Worm (Caenorhabditis elegans): ENCODE measurements around the gene dylt-2.

dylt-2 gene

DNA sequence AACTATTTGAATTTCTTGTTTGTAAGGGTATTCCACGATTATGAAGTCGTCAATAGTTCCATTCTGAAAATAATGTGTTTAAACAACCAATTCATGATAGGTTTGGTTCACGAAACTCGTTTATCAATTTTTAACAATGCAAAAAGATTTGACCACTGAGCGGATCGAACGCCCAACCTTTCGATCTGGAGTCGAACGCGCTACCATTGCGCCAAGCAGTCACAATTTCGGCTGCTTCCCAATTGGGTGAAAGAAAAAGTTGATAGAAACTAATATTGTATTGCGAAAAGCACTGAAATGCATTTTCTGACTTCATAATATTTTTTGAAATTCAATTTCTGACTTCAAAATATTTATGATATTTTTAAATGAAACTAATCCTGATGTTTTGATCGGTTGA lies 5.1 kb upstream of the dylt-2 start:
- no peak for TF ChIP-seq W03F9.2 (tag; optimal IDR thresholded peaks at IDR 0.05)
- TF ChIP-seq dao-5 (tag; optimal IDR thresholded peaks at IDR 0.05), result no peak
- TF ChIP-seq him-1 (tag; optimal IDR thresholded peaks at IDR 0.05), result no peak

DNA sequence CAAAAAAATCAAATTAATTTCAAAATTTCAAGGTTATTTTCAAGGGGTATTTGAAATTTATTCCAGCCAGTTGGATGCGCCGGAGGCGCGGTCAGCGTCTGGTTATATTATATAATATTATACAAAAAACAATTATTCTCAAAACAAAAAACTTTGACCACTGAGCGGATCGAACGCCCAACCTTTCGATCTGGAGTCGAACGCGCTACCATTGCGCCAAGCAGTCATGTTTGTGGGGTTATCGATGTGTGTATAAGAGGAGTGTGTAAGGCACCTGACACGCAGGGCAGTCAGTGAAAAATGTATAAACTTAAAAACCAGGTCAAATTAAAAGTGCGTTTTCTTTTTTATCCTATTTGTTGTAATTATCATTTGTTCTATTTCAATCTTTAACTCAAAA lies 4.1 kb upstream of the dylt-2 start:
- no peak for TF ChIP-seq dao-5 (tag; optimal IDR thresholded peaks at IDR 0.05)
- TF ChIP-seq him-1 (tag; optimal IDR thresholded peaks at IDR 0.05), result no peak
- peak; percentile 34 for TF ChIP-seq W03F9.2 (tag; optimal IDR thresholded peaks at IDR 0.05)

- TF ChIP-seq him-1 (tag; optimal IDR thresholded peaks at IDR 0.05), result no peak
- no peak for TF ChIP-seq dao-5 (tag; optimal IDR thresholded peaks at IDR 0.05)
- no peak for TF ChIP-seq W03F9.2 (tag; optimal IDR thresholded peaks at IDR 0.05)
These were observed 570 bp downstream of the dylt-2 start for ce11 chrX:8939389-8939788.

- TF ChIP-seq dao-5 (tag; optimal IDR thresholded peaks at IDR 0.05) (no peak), W03F9.2 (tag; optimal IDR thresholded peaks at IDR 0.05) (no peak)
These were observed 5.0 kb downstream of the dylt-2 start for ce11 chrX:8934988-8935387.

ce11 chrX:8934246-8934645 lies 5.7 kb downstream of the dylt-2 start:
- TF ChIP-seq dao-5 (tag; optimal IDR thresholded peaks at IDR 0.05), result no peak
- no peak for TF ChIP-seq him-1 (tag; optimal IDR thresholded peaks at IDR 0.05)
- no peak for TF ChIP-seq W03F9.2 (tag; optimal IDR thresholded peaks at IDR 0.05)

DNA sequence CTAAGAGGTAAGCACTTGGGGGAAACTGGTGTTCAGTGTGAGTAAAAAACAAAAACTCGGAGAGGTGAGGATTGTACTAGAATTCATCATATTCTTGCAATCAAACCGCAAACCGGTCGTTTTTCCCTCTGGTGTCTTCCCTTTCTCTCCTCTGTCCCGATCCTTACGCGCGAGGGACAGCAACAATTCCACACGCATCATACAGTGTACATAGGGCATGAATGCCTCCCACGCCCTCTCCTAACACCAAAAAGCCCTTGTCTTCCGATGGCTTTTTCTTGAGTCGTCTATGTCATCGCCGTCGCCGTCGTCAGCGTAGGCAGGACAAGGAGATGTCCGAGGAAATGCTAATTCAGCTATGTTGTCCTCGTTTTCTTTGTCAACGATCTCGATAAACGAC lies 6.5 kb downstream of the dylt-2 start:
- TF ChIP-seq dao-5 (tag; optimal IDR thresholded peaks at IDR 0.05), result no peak
- TF ChIP-seq him-1 (tag; optimal IDR thresholded peaks at IDR 0.05), result no peak
- no peak for TF ChIP-seq W03F9.2 (tag; optimal IDR thresholded peaks at IDR 0.05)

- TF ChIP-seq W03F9.2 (tag; optimal IDR thresholded peaks at IDR 0.05), result no peak
- TF ChIP-seq him-1 (tag; optimal IDR thresholded peaks at IDR 0.05), result no peak
- no peak for TF ChIP-seq dao-5 (tag; optimal IDR thresholded peaks at IDR 0.05)
These were observed 7.6 kb downstream of the dylt-2 start for ce11 chrX:8932387-8932786.

- TF ChIP-seq him-1 (tag; optimal IDR thresholded peaks at IDR 0.05), result no peak
- TF ChIP-seq dao-5 (tag; optimal IDR thresholded peaks at IDR 0.05), result no peak
- no peak for TF ChIP-seq W03F9.2 (tag; optimal IDR thresholded peaks at IDR 0.05)
These were observed 8.3 kb downstream of the dylt-2 start for ce11 chrX:8931647-8932046.

DNA sequence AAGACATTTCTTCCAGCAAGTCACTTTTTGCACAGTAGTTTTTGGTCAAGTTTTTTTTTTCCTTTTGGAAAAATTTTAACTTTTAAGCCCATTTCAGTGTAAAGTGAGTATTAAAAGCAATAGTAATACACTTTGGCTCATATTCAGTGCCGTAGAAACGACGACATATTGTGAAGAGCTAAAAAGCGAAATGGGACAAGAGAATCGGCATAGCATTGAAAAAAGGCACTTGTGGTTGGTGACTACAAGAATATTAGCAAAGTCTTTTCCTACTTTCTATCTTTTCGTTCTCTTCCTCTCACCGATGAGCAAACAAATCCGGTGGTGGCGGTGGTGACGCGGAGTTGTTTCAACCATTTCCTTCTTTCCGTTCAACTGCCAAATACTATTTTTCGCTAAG lies 9.1 kb downstream of the dylt-2 start, which contains the start of gene acs-22:
Gene acs-22, plus strand, starts transcription at position 301 of the 400 bp plus-strand sequence.
- TF ChIP-seq dao-5 (tag; optimal IDR thresholded peaks at IDR 0.05) (no peak), W03F9.2 (tag; optimal IDR thresholded peaks at IDR 0.05) (no peak), him-1 (tag; optimal IDR thresholded peaks at IDR 0.05) (no peak)

DNA sequence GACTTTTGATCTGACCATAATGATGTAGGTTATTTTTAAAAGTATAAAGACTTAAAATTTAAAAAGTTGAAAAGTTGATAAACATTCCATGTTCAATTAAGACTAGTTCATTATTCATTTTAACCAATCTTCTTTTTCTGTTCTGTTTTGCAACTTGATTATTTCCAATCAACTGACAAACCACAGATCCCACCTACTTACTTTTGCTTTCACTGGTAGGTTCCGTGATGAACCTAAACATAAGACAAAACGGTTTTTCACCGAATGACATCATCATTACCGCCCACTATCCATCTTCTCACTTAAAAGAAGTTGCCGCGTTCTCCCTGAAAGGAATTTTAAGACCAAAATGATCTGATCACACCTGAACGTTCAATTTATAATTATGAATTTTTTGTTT lies 10.3 kb downstream of the dylt-2 start:
- TF ChIP-seq dao-5 (tag; optimal IDR thresholded peaks at IDR 0.05), result no peak

- TF ChIP-seq W03F9.2 (tag; optimal IDR thresholded peaks at IDR 0.05), result no peak
- TF ChIP-seq dao-5 (tag; optimal IDR thresholded peaks at IDR 0.05), result no peak
- no peak for TF ChIP-seq him-1 (tag; optimal IDR thresholded peaks at IDR 0.05)
These were observed 13.1 kb downstream of the dylt-2 start for ce11 chrX:8926865-8927264.

DNA sequence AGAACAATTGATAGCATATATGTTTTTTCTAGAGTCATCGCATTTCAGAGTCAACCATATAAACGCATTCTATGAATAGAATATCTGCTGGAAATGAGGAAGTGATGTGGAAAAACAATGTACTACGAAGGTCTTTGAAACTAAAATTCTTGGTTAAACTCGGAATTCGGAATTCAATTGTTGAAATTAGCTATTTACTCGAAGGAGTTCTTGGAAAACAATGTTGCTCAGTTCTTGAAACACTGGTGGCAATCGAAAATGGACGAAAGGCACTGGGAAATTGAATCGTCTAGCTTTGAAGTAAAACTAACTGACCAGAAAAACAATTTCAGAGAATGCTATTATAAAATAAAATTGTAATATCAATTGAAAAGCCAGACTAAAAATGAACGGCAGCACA lies 13.6 kb downstream of the dylt-2 start:
- no peak for TF ChIP-seq him-1 (tag; optimal IDR thresholded peaks at IDR 0.05)
- TF ChIP-seq dao-5 (tag; optimal IDR thresholded peaks at IDR 0.05), result no peak
- TF ChIP-seq W03F9.2 (tag; optimal IDR thresholded peaks at IDR 0.05), result no peak

DNA sequence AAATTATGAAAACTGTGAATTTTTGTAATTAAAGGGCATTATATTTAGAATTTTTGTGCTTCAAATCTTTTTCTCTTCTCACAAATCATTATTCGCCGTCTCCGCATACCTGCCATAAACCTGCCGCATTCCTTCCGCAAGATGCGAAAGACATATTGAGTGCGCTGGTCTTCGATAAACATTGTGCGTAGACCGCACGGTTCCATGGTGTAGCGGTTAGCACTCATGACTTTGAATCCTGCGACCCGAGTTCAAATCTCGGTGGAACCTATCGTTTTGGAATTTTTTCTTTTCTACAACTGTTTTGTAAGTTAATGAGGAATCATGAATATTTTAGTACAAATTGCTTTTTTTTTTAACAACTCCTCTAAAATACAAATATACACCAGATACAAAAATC lies 14.5 kb downstream of the dylt-2 start:
- no peak for TF ChIP-seq him-1 (tag; optimal IDR thresholded peaks at IDR 0.05)
- TF ChIP-seq W03F9.2 (tag; optimal IDR thresholded peaks at IDR 0.05), result no peak
- TF ChIP-seq dao-5 (tag; optimal IDR thresholded peaks at IDR 0.05), result no peak

ce11 chrX:8921221-8921620 lies 18.7 kb downstream of the dylt-2 start:
- no peak for TF ChIP-seq dao-5 (tag; optimal IDR thresholded peaks at IDR 0.05)
- TF ChIP-seq W03F9.2 (tag; optimal IDR thresholded peaks at IDR 0.05), result no peak

- TF ChIP-seq him-1 (tag; optimal IDR thresholded peaks at IDR 0.05) (no peak), W03F9.2 (tag; optimal IDR thresholded peaks at IDR 0.05) (no peak), dao-5 (tag; optimal IDR thresholded peaks at IDR 0.05) (no peak)
These were observed 20.6 kb downstream of the dylt-2 start, which contains the start of gene nlp-14 for ce11 chrX:8919323-8919722. Gene nlp-14 (minus strand): TSS chrX:8919423.

DNA sequence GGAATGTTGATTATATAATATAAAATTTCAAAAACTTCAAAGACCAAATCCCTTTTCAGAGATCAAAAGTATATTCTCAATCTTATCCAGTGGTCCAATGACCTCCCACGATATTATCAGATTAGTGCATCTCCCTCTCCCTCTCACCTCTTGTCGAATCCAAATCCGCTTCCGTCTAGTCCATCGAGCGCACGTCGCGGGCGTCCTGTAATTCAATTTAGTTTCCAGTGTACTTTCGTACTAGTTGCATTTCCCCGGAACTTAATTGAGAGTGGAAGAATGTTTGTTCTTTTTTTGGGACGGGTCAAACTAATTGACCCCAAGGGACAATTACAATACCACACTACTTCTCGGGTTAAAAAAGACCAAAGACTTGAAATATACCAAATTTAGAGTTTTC lies 21.2 kb downstream of the dylt-2 start:
- TF ChIP-seq W03F9.2 (tag; optimal IDR thresholded peaks at IDR 0.05), result no peak
